Fruit fly (Drosophila melanogaster): ENCODE results near the gene Gas41.
A peak's percentile ranks its signal among the peaks of the same experiment; 100 is the strongest.

Gas41 gene

DNA sequence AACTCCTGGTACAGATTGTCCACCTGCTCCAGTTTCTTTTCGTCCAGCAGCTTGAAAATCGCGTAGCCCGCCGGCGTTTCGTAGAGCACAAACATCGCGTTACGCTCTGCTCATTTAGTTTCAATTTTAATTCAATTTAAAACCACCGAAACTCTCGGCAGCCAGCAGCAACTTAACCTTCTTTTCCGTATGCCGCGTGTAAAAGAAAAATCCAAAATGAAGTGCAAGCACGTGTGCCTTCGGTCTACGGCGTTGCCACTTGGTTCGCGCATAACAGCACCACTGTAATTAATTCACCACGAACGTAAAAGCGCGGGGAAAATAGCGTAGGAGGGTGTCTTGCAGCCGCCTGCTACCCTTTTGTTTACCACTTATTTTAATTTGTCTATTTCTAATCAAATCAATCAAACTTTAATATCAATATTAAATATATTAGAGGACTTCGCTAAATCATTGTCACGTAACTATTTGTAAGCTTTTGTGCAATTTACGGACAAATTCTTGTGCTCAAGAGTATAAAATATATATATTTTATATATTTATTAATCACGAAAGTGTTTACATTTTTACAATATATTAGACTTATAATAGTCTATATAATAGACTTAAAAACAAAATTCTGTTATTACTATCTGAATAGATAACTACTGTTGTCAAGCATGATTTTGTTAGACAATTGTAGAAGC, 31.3 kb downstream of the Gas41 start, which contains the start of gene nop5 (continued):
- TF ChIP-seq pan (optimal IDR thresholded peaks at IDR 0.05), result peak in 1 of 2 experiments; percentile 81
- peak; percentile 21 to 73 for TF ChIP-seq pan (GFP tag; optimal IDR thresholded peaks at IDR 0.05 in 1 of 2, IDR thresholded peaks at IDR 0.05 in 1 of 2)
- no peak for TF ChIP-seq CG11560 (tag; IDR thresholded peaks at IDR 0.05)
- TF ChIP-seq inv (GFP tag; IDR thresholded peaks at IDR 0.05; ENCODE audit: partially characterized antibody), result no peak
- TF ChIP-seq CG12744 (GFP tag; optimal IDR thresholded peaks at IDR 0.05), result no peak
- peak; percentile 99 for TF ChIP-seq D19B (GFP tag; optimal IDR thresholded peaks at IDR 0.05)
- TF ChIP-seq CG7928 (GFP tag; optimal IDR thresholded peaks at IDR 0.05), result no peak
- TF ChIP-seq Dref (GFP tag; IDR thresholded peaks at IDR 0.05), result no peak
- peak; percentile 59 for TF ChIP-seq Usf (GFP tag; optimal IDR thresholded peaks at IDR 0.05)
- peak in 1 of 2 experiments; percentile 0 for TF ChIP-seq crp (GFP tag; optimal IDR thresholded peaks at IDR 0.05)
- peak; percentile 10 for TF ChIP-seq Mad (GFP tag; optimal IDR thresholded peaks at IDR 0.05)
- TF ChIP-seq dan (GFP tag; IDR thresholded peaks at IDR 0.05), result no peak
- no peak; the same call in 1 of the 2 replicates for TF ChIP-seq slbo (GFP tag; IDR thresholded peaks at IDR 0.05)
- no peak for TF ChIP-seq disco-r (GFP tag; optimal IDR thresholded peaks at IDR 0.05)
- TF ChIP-seq lab (GFP tag; optimal IDR thresholded peaks at IDR 0.05), result no peak
- TF ChIP-seq CG12942 (GFP tag; optimal IDR thresholded peaks at IDR 0.05), result peak; percentile 3
- no peak for TF ChIP-seq CG4730 (GFP tag; IDR thresholded peaks at IDR 0.05)
- peak; percentile 49 for TF ChIP-seq CG1603 (tag; optimal IDR thresholded peaks at IDR 0.05)
- TF ChIP-seq CG3163 (GFP tag; optimal IDR thresholded peaks at IDR 0.05), result no peak
- TF ChIP-seq CG30403 (GFP tag; optimal IDR thresholded peaks at IDR 0.05), result peak; percentile 60
- TF ChIP-seq so (GFP tag; IDR thresholded peaks at IDR 0.05), result no peak
- peak; percentile 30; the same call in 1 of the 2 replicates for TF ChIP-seq CG13287 (GFP tag; IDR thresholded peaks at IDR 0.05; ENCODE audit: partially characterized antibody)
- no peak for TF ChIP-seq HLH3B (GFP tag; IDR thresholded peaks at IDR 0.05)
- TF ChIP-seq Fer3 (tag; optimal IDR thresholded peaks at IDR 0.05), result peak; percentile 56
- TF ChIP-seq sc (optimal IDR thresholded peaks at IDR 0.05), result no peak
- TF ChIP-seq sc (GFP tag; optimal IDR thresholded peaks at IDR 0.05), result no peak
- no peak for TF ChIP-seq ro (GFP tag; IDR thresholded peaks at IDR 0.05)
- no peak for TF ChIP-seq zf30C (GFP tag; optimal IDR thresholded peaks at IDR 0.05)
- TF ChIP-seq abd-A (tag; optimal IDR thresholded peaks at IDR 0.05), result no peak
- TF ChIP-seq CrebB (tag; optimal IDR thresholded peaks at IDR 0.05), result no peak
- no peak for TF ChIP-seq da (GFP tag; optimal IDR thresholded peaks at IDR 0.05)
- peak; percentile 69 for TF ChIP-seq CG8388 (GFP tag; optimal IDR thresholded peaks at IDR 0.05)
- TF ChIP-seq tna (GFP tag; IDR thresholded peaks at IDR 0.05; ENCODE audit: partially characterized antibody), result no peak
- TF ChIP-seq rib (GFP tag; IDR thresholded peaks at IDR 0.05), result no peak
- peak; percentile 80 for TF ChIP-seq CG10147 (GFP tag; optimal IDR thresholded peaks at IDR 0.05)
- TF ChIP-seq lilli (GFP tag; optimal IDR thresholded peaks at IDR 0.05), result no peak
- peak; percentile 36 for TF ChIP-seq PHDP (tag; optimal IDR thresholded peaks at IDR 0.05)
- TF ChIP-seq Dek (tag; optimal IDR thresholded peaks at IDR 0.05), result peak; percentile 71
- no peak for TF ChIP-seq odd (GFP tag; optimal IDR thresholded peaks at IDR 0.05)
- TF ChIP-seq CG10654 (GFP tag; optimal IDR thresholded peaks at IDR 0.05), result peak; percentile 35
- no peak for TF ChIP-seq ara (GFP tag; IDR thresholded peaks at IDR 0.05)
- TF ChIP-seq GATAe (GFP tag; conservative IDR thresholded peaks at IDR 0.05), result no peak
- TF ChIP-seq Doc2 (GFP tag; IDR thresholded peaks at IDR 0.05), result no peak
- TF ChIP-seq CG32772 (GFP tag; IDR thresholded peaks at IDR 0.05), result no peak
- peak; percentile 44 for TF ChIP-seq sd (tag; optimal IDR thresholded peaks at IDR 0.05)
- TF ChIP-seq Doc3 (GFP tag; IDR thresholded peaks at IDR 0.05; ENCODE audit: partially characterized antibody), result no peak
- TF ChIP-seq Awh (GFP tag; IDR thresholded peaks at IDR 0.05), result no peak
- no peak for TF ChIP-seq Taf1 (GFP tag; IDR thresholded peaks at IDR 0.05)
- no peak for TF ChIP-seq CG2199 (GFP tag; IDR thresholded peaks at IDR 0.05)
- TF ChIP-seq grau (tag; optimal IDR thresholded peaks at IDR 0.05), result peak; percentile 80
- TF ChIP-seq stc (GFP tag; IDR thresholded peaks at IDR 0.05), result no peak

All from whole organism, embryonic.